Worm (Caenorhabditis elegans) whole organism, mixed stage, embryonic: ENCODE results near the gene ztf-31.

Source experiments
- ceh-83 ChIP-seq: fragments of 200-800 bp; sonication (Bioruptor generic); optimal IDR thresholded peaks from 2 replicates; lab custom pipeline; 2018; ENCODE audit warnings: mild to moderate bottlenecking, missing genetic modification characterization, missing compliant biosample characterization
- elt-3 ChIP-seq: fragments of 150-350 bp; optimal IDR thresholded peaks from 2 replicates; lab custom pipeline; 2014; ENCODE audit warnings: missing biosample characterization, missing genetic modification characterization
- mab-5 ChIP-seq: fragments of 150-350 bp; optimal IDR thresholded peaks from 2 replicates; lab custom pipeline; 2014; ENCODE audit warnings: missing biosample characterization, missing genetic modification characterization
- mep-1 ChIP-seq: fragments of 150-350 bp; optimal IDR thresholded peaks from 2 replicates; lab custom pipeline; 2017; ENCODE audit warnings: missing biosample characterization, missing genetic modification reagents, missing genetic modification characterization, inconsistent platforms
- nhr-12 ChIP-seq: fragments of 150-350 bp; optimal IDR thresholded peaks from 2 replicates; lab custom pipeline; 2014; ENCODE audit warnings: missing biosample characterization, missing genetic modification characterization
- nhr-28 ChIP-seq: fragments of 150-350 bp; optimal IDR thresholded peaks from 2 replicates; lab custom pipeline; 2014; ENCODE audit warnings: missing biosample characterization, missing genetic modification characterization
- snpc-4 ChIP-seq: fragments of 150-350 bp; optimal IDR thresholded peaks from 2 replicates; lab custom pipeline; 2014; ENCODE audit warnings: missing biosample characterization, missing genetic modification characterization
- unc-120 ChIP-seq: sonication (generic microtip); optimal IDR thresholded peaks from 2 replicates; lab custom pipeline; 2017; ENCODE audit warnings: missing genetic modification characterization, missing compliant biosample characterization; ENCODE audit not compliant: poor library complexity, severe bottlenecking
- ztf-11 ChIP-seq: fragments of 150-350 bp; optimal IDR thresholded peaks from 2 replicates; lab custom pipeline; 2014; ENCODE audit warnings: missing biosample characterization, missing genetic modification characterization

- TF ChIP-seq ztf-11 = no peak
- no peak for TF ChIP-seq ceh-83
- TF ChIP-seq snpc-4 (tag; lab: Kevin White, UChicago) = no peak
- no peak for TF ChIP-seq mab-5 (tag; lab: Kevin White, UChicago)
- TF ChIP-seq unc-120 (tag; lab: Kevin White, UChicago) = no peak
- TF ChIP-seq mep-1 (tag; lab: Kevin White, UChicago) = no peak
- TF ChIP-seq nhr-12 = no peak
- no peak for TF ChIP-seq elt-3 (tag; lab: Kevin White, UChicago)
- no peak for TF ChIP-seq nhr-28 (tag; lab: Kevin White, UChicago)
Measured at ce11 chrIII:7285783-7286182, 44.6 kb downstream of the ztf-31 start, which contains the start of gene pho-5.
